Worm (Caenorhabditis elegans): Measurements from ENCODE around the gene T04F3.5.

DNA sequence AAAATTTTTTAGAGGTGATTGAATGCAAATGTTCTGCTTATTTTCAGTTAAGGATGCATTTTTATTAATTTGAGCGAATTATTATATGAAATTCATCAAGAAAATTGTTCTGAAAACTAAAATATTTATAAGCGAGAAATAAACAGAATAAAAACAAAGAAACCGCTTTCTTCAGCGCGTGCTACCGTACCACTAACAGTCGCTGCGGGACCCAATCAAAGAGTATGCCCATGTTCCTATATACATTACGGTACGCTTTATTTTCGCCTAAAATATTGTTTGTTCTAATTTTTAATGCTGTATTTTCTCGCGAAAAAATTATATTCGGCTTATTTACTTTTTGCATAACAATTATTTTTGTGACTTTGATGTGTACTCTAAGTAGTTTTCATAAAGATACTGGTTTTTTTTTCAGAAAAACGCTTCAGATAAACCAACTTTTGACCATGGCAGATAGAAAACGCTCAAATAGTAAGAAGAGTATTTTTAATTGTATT lies 27.3 kb downstream of the T04F3.5 start, which contains the start of gene F55A11.8:
- TF ChIP-seq him-1 (tag; optimal IDR thresholded peaks at IDR 0.05) (no peak), dao-5 (tag; optimal IDR thresholded peaks at IDR 0.05) (no peak), W03F9.2 (tag; optimal IDR thresholded peaks at IDR 0.05) (peak; percentile 31)

Data from whole organism, L4/young adult.